Worm (Caenorhabditis elegans) whole organism, L2 larva: ENCODE data around the gene rars-2.

Source experiments
- R02D3.7 ChIP-seq: fragments of 150-350 bp; optimal IDR thresholded peaks from 2 replicates; lab custom pipeline; 2014; ENCODE audit warnings: missing biosample characterization, missing genetic modification characterization
- ama-1 ChIP-seq: fragments of 150-350 bp; optimal IDR thresholded peaks from 2 replicates; lab custom pipeline; 2018; ENCODE audit warnings: inconsistent platforms
- blmp-1 ChIP-seq: sonication (generic microtip); optimal IDR thresholded peaks from 2 replicates; lab custom pipeline; 2017; ENCODE audit warnings: missing genetic modification characterization, mild to moderate bottlenecking, missing compliant biosample characterization, antibody characterized with exemption, moderate library complexity; ENCODE audit not compliant: insufficient read depth
- ceh-82 ChIP-seq: fragments of 150-350 bp; optimal IDR thresholded peaks from 2 replicates; lab custom pipeline; 2014; ENCODE audit warnings: missing biosample characterization, missing genetic modification characterization
- egl-27 ChIP-seq: sonication (generic microtip); optimal IDR thresholded peaks from 3 replicates; lab custom pipeline; 2017; ENCODE audit warnings: missing biosample characterization, missing genetic modification reagents, missing genetic modification characterization
- mdl-1 ChIP-seq, 2 experiments: fragments of 150-350 bp in 1 of 2; sonication (generic microtip) in 1 of 2; optimal IDR thresholded peaks; 2 replicates each; lab custom pipeline; 2017; ENCODE audit warnings: missing biosample characterization in 2 of 2, missing genetic modification characterization in 2 of 2
- nhr-11 ChIP-seq: fragments of 150-350 bp; optimal IDR thresholded peaks from 2 replicates; lab custom pipeline; 2014; ENCODE audit warnings: missing biosample characterization, missing genetic modification characterization
- nhr-25 ChIP-seq: fragments of 150-350 bp; sonication (generic microtip); optimal IDR thresholded peaks from 3 replicates; lab custom pipeline; 2014; ENCODE audit warnings: missing biosample characterization, missing genetic modification characterization
- sma-9 ChIP-seq, 2 experiments: fragments of 150-350 bp in 1 of 2; sonication (generic microtip) in 1 of 2; optimal IDR thresholded peaks; 2 replicates each; lab custom pipeline; 2014 to 2016; ENCODE audit warnings: missing genetic modification characterization in 2 of 2, mild to moderate bottlenecking in 1 of 2, missing biosample characterization in 1 of 2, missing compliant biosample characterization in 1 of 2, missing genetic modification reagents in 1 of 2, moderate library complexity in 1 of 2
- snpc-4 ChIP-seq: fragments of 150-350 bp; optimal IDR thresholded peaks from 2 replicates; lab custom pipeline; 2014; ENCODE audit warnings: missing biosample characterization, missing genetic modification characterization
- unc-62 ChIP-seq: fragments of 150-350 bp; optimal IDR thresholded peaks from 2 replicates; lab custom pipeline; 2014; ENCODE audit warnings: missing biosample characterization, missing genetic modification reagents, missing genetic modification characterization
- ztf-11 ChIP-seq: sonication (generic microtip); optimal IDR thresholded peaks from 2 replicates; lab custom pipeline; 2017; ENCODE audit warnings: missing biosample characterization, missing genetic modification characterization

DNA sequence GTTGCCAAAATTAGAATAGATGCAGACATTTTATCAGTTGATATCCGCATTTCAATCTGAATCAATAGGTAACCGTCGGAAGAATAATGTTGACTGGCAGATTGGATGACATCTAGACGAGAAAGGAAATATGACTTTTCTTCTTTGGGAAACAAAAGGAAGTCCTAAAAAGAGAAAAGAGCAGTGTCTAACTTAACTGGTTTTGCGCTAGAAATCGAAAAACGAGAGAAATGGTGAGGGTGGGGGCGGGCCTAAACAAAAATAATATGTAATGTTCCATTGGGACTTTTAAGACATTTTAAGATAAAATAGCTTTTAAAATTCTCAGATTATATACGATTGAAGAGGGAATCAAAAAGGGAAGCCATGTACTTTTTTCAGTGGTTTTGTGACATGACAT lies 35.6 kb downstream of the rars-2 start, which contains the start of gene exp-1:
- no peak for TF ChIP-seq ama-1 (lab: Kevin White, UChicago)
- TF ChIP-seq ztf-11 (tag; lab: Kevin White, UChicago), result no peak
- TF ChIP-seq nhr-25 (tag; lab: Kevin White, UChicago), result no peak
- no peak for TF ChIP-seq mdl-1 (tag; optimal IDR thresholded peaks at IDR 0.05; lab: Kevin White, UChicago)
- TF ChIP-seq snpc-4 (tag; lab: Kevin White, UChicago), result no peak
- TF ChIP-seq sma-9 (GFP tag; optimal IDR thresholded peaks at IDR 0.05; lab: Kevin White, UChicago), result no peak
- no peak for TF ChIP-seq sma-9 (tag; optimal IDR thresholded peaks at IDR 0.05; lab: Kevin White, UChicago)
- TF ChIP-seq blmp-1, result no peak
- TF ChIP-seq ceh-82 (tag; lab: Kevin White, UChicago), result no peak
- TF ChIP-seq R02D3.7, result no peak
- TF ChIP-seq unc-62, result no peak
- TF ChIP-seq nhr-11 (tag; lab: Kevin White, UChicago), result no peak
- TF ChIP-seq egl-27, result no peak
